Worm (Caenorhabditis elegans): ENCODE measurements around the gene rab-33.

The rab-33 gene

DNA sequence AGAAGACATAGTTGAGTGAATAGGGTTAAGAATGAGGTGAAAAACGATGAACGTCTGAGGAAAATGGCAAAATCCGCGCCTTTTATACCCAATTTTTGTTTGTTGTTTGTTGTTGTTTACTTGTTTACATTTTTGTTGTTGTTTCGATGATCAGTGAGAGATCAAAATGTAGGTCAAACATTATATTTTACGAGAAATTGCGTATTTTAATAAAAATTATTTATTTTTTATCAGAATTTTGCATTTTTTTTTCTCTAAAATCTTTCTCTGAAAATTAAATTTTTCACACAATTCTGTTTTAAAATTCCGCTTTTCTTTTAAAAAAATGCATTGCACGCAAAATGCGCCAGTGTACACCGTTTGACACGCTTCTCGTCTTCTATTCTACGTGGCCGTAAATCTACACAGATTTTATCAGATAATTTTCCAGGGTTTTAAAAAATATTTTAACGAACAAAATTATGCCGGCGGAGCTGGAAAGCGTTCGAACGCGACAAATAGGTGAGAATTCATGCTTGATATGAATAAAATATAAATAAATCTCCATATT is 3.1 kb upstream of the rab-33 start, which contains the start of the genes sip-1 and sly-1 (continued):
- TF ChIP-seq C04F5.9 (tag; optimal IDR thresholded peaks at IDR 0.05) (peak; percentile 74), pax-3 (tag; optimal IDR thresholded peaks at IDR 0.05) (peak; percentile 56), nhr-47 (tag; optimal IDR thresholded peaks at IDR 0.05) (peak; percentile 92), mep-1 (tag; optimal IDR thresholded peaks at IDR 0.05) (peak; percentile 98), lsy-2 (tag; optimal IDR thresholded peaks at IDR 0.05) (peak; percentile 92 to 94), mef-2 (tag; optimal IDR thresholded peaks at IDR 0.05) (no peak), snpc-4 (tag; optimal IDR thresholded peaks at IDR 0.05) (peak; percentile 86), alr-1 (tag; optimal IDR thresholded peaks at IDR 0.05; ENCODE audit: borderline replicate concordance) (no peak), ceh-88 (GFP tag; IDR thresholded peaks at IDR 0.05) (peak; percentile 58; the same call in 1 of the 2 replicates), dpl-1 (GFP tag; optimal IDR thresholded peaks at IDR 0.05) (peak; percentile 93 to 96 (median 95)), nhr-84 (tag; optimal IDR thresholded peaks at IDR 0.05) (no peak), fos-1 (tag; optimal IDR thresholded peaks at IDR 0.05) (peak; percentile 58), efl-3 (GFP tag; optimal IDR thresholded peaks at IDR 0.05) (no peak), ama-1 (optimal IDR thresholded peaks at IDR 0.05) (no peak), ceh-90 (tag; optimal IDR thresholded peaks at IDR 0.05) (peak; percentile 63), lin-14 (GFP tag; optimal IDR thresholded peaks at IDR 0.05) (peak; percentile 85), Y116A8C.19 (tag; optimal IDR thresholded peaks at IDR 0.05; ENCODE audit: borderline replicate concordance) (no peak), fkh-8 (tag; optimal IDR thresholded peaks at IDR 0.05) (peak; percentile 74), xbp-1 (tag; optimal IDR thresholded peaks at IDR 0.05) (peak; percentile 96), hpl-2 (GFP tag; optimal IDR thresholded peaks at IDR 0.05) (no peak), mdl-1 (tag; optimal IDR thresholded peaks at IDR 0.05) (peak in 1 of 2 experiments; percentile 77), swsn-7 (tag; optimal IDR thresholded peaks at IDR 0.05) (peak; percentile 82), C16A3.4 (tag; optimal IDR thresholded peaks at IDR 0.05) (peak; percentile 84), unc-62 (GFP tag; optimal IDR thresholded peaks at IDR 0.05) (no peak), aha-1 (tag; optimal IDR thresholded peaks at IDR 0.05) (no peak), egl-13 (tag; optimal IDR thresholded peaks at IDR 0.05) (peak; percentile 76), hlh-17 (GFP tag; optimal IDR thresholded peaks at IDR 0.05; ENCODE audit: borderline replicate concordance) (no peak), jun-1 (tag; optimal IDR thresholded peaks at IDR 0.05) (peak; percentile 75), zip-4 (GFP tag; optimal IDR thresholded peaks at IDR 0.05) (peak; percentile 72), ces-1 (GFP tag; optimal IDR thresholded peaks at IDR 0.05) (no peak), ztf-4 (tag; optimal IDR thresholded peaks at IDR 0.05) (peak; percentile 25), unc-86 (tag; optimal IDR thresholded peaks at IDR 0.05) (peak; percentile 79), lir-3 (tag; optimal IDR thresholded peaks at IDR 0.05; ENCODE audit: poor library complexity) (no peak), rnt-1 (tag; optimal IDR thresholded peaks at IDR 0.05) (peak; percentile 92), lin-39 (tag; optimal IDR thresholded peaks at IDR 0.05) (peak; percentile 92), ceh-63 (GFP tag; optimal IDR thresholded peaks at IDR 0.05) (no peak), elt-3 (tag; optimal IDR thresholded peaks at IDR 0.05) (peak in 2 of 6 experiments; percentile 62 to 75), lin-35 (GFP tag; optimal IDR thresholded peaks at IDR 0.05) (peak; percentile 91 to 97), lin-15B (tag; optimal IDR thresholded peaks at IDR 0.05) (peak; percentile 91), sptf-1 (tag; optimal IDR thresholded peaks at IDR 0.05) (no peak), snu-23 (GFP tag; optimal IDR thresholded peaks at IDR 0.05) (peak; percentile 90), egl-27 (tag; optimal IDR thresholded peaks at IDR 0.05) (no peak), nhr-19 (GFP tag; conservative IDR thresholded peaks at IDR 0.05) (peak; percentile 83), nhr-20 (tag; optimal IDR thresholded peaks at IDR 0.05) (peak; percentile 84), ztf-11 (tag; optimal IDR thresholded peaks at IDR 0.05) (peak in 1 of 2 experiments; percentile 64)

Data from whole organism, L1 larva.